Worm (Caenorhabditis elegans): ENCODE data around the gene swt-4.
A peak's percentile ranks its signal among the peaks of the same experiment; 100 is the strongest.

Gene swt-4

ce11 chrIII:10612333-10612732 is 16.6 kb downstream of the swt-4 start, which contains the start of gene Y39A1A.24:
Gene Y39A1A.24 (plus strand): TSS chrIII:10612633.
- TF ChIP-seq jun-1 (tag; optimal IDR thresholded peaks at IDR 0.05) (no peak), nhr-76 (tag; optimal IDR thresholded peaks at IDR 0.05) (no peak), snpc-4 (tag; optimal IDR thresholded peaks at IDR 0.05) (no peak)

DNA sequence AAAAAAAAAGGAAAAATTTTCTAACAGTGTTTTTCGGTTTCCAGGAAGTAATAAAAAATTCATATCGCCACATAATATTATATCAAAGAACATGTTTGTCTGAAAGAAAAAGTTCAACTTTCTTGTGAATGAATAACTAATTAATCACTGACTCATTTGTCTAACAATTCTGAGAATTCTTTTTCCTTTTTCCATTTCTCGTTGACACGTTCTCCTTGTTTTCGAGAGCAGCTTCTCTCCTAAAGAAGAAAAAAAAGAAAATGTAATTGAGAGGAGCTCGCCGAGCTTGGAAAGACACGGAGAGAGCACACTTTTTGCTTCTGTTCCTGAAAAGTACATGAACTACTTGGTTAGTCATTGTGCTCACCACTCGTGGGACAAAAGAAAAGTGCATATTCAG is 20.8 kb downstream of the swt-4 start:
- TF ChIP-seq daf-12 (tag; optimal IDR thresholded peaks at IDR 0.05) (no peak), nfya-1 (tag; optimal IDR thresholded peaks at IDR 0.05; ENCODE audit: insufficient read depth) (peak; percentile 19)

DNA sequence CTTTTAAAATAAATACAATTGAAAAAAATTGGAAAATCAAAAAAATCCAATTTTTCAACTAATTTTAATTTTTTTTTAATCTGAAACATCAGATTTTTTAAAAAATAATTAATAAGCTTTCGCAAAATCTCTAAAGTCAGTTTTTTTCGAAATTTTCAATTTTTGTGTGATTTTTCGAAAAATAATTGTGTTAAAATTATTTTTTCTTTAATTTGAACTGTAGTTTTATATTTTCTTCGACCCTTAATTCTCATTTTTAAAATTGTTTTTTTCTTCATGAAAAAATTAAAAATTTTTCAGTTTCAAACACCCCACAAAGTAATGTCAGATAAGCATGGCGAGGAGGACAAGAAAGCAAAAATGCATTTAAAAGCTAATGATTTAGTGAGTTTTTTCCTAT is 23.9 kb downstream of the swt-4 start, which contains the start of gene rabx-5:
rabx-5 (plus strand) TSS at position 301 of the 400 bp plus-strand sequence.
- TF ChIP-seq nhr-11 (tag; optimal IDR thresholded peaks at IDR 0.05) = no peak

DNA sequence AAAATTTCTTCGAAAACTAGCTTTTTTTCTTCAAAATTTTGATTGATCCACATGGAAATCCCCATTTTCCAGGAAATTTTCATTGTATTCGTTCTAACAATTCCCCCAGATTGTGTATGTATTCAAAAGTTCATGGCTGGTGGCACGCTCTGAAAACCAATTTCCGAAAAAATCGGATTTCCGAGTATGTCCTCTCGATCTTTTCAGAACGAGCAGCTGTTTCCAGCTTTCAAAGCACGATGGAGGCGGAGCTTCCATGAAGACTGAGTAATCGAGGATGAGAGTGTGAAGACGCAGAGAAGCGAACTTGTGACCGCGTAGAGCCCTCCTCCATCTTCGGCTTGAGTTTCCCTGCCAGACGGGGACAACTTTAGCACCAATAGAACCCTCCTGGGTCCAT is 24.6 kb downstream of the swt-4 start:
- TF ChIP-seq hmg-11 (tag; optimal IDR thresholded peaks at IDR 0.05) (peak; percentile 70), lsy-12 (tag; optimal IDR thresholded peaks at IDR 0.05) (no peak), elt-2 (tag; optimal IDR thresholded peaks at IDR 0.05) (no peak), nfya-1 (tag; optimal IDR thresholded peaks at IDR 0.05; ENCODE audit: insufficient read depth) (peak; percentile 5), aly-2 (tag; optimal IDR thresholded peaks at IDR 0.05) (no peak), ceh-9 (tag; optimal IDR thresholded peaks at IDR 0.05) (no peak), nhr-76 (tag; optimal IDR thresholded peaks at IDR 0.05) (no peak), egl-5 (tag; optimal IDR thresholded peaks at IDR 0.05) (no peak), unc-62 (GFP tag; optimal IDR thresholded peaks at IDR 0.05) (no peak), daf-12 (tag; optimal IDR thresholded peaks at IDR 0.05) (no peak)

DNA sequence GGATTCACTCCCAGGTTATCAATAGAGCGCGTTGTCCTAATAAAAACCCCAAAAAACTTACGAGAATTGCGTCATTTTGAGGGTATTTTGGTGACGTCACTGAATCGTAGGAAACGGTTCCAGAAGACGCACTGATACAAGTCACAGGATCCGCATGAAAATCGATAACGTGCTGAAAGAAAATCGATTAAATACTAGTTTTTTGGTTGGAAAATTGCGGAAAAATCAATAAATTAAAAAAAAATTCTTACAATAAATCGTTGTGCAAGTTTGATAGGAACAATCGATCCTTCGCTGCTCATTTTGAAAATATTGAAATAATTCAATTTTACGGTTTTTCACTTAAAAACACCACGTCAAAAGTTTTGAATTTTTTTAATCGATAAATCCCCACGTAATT is 25.7 kb downstream of the swt-4 start, which contains the start of gene Y39A1A.2:
Y39A1A.2 (minus strand) TSS at position 319 of the 400 bp plus-strand sequence.
- TF ChIP-seq nhr-76 (tag; optimal IDR thresholded peaks at IDR 0.05) (no peak), lsy-12 (tag; optimal IDR thresholded peaks at IDR 0.05) (no peak), lin-15B (tag; optimal IDR thresholded peaks at IDR 0.05) (no peak), ceh-28 (tag; optimal IDR thresholded peaks at IDR 0.05) (peak; percentile 58)

DNA sequence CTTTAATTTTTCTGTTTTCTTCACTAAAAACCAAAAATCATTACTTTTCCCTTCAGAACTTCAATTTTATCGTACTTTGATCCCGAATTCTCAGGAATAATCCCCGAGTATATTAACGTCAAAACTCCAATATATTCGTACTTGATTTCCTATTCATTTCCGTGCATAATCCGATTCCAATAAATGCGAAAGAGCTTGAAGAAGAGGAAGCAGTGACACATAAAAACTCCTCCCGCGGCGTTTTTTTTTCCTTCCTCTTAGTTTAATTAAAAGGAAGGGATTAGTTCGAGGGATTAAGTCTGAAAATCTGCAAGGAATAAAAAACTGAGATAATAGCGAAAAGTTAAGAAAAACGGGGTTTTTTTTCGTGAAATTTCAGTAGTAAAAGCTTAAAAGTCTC is 28.0 kb downstream of the swt-4 start:
- TF ChIP-seq ztf-4 (tag; optimal IDR thresholded peaks at IDR 0.05) = no peak
- TF ChIP-seq nhr-11 (tag; optimal IDR thresholded peaks at IDR 0.05) = peak; percentile 38

- no peak for TF ChIP-seq egl-27 (tag; optimal IDR thresholded peaks at IDR 0.05)
- TF ChIP-seq ceh-16 (tag; optimal IDR thresholded peaks at IDR 0.05) = no peak
- TF ChIP-seq hmg-11 (tag; optimal IDR thresholded peaks at IDR 0.05) = no peak
- TF ChIP-seq elt-1 (tag; optimal IDR thresholded peaks at IDR 0.05) = no peak
- no peak for TF ChIP-seq nhr-43 (tag; optimal IDR thresholded peaks at IDR 0.05; ENCODE audit: poor library complexity, severe bottlenecking)
- TF ChIP-seq nhr-28 (tag; optimal IDR thresholded peaks at IDR 0.05) = no peak
- no peak for TF ChIP-seq snpc-4 (tag; optimal IDR thresholded peaks at IDR 0.05)
- no peak for TF ChIP-seq fos-1 (tag; optimal IDR thresholded peaks at IDR 0.05)
- no peak for TF ChIP-seq nhr-77 (tag; optimal IDR thresholded peaks at IDR 0.05)
- no peak for TF ChIP-seq nhr-11 (tag; optimal IDR thresholded peaks at IDR 0.05)
- no peak for TF ChIP-seq unc-62 (GFP tag; optimal IDR thresholded peaks at IDR 0.05)
Measured at ce11 chrIII:10600138-10600626, 28.8 kb downstream of the swt-4 start, which contains the start of gene epg-6. Gene epg-6 (minus strand): TSS chrIII:10600188.

DNA sequence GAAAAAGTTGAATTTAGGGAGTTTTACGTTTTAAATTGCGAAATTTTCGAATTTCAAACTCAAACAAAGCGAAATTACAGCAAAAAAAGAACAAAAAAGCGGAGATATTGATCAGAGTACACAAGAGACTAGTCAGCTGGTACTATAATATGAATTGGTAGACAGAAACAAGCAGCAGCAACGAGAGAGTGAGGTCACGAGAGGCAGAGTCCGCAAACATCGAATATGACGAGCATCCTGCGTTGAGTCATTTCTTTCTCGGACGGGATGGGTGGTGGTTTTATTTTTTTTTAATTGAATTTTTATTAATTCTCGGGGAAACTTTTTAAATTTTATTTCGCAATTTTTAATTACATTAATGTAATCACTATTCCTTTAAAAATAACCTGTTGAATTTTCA is 29.2 kb downstream of the swt-4 start:
- TF ChIP-seq daf-12 (tag; optimal IDR thresholded peaks at IDR 0.05) = no peak
- peak; percentile 38 for TF ChIP-seq ceh-28 (tag; optimal IDR thresholded peaks at IDR 0.05)
- peak; percentile 53 for TF ChIP-seq jun-1 (tag; optimal IDR thresholded peaks at IDR 0.05)
- no peak for TF ChIP-seq elt-1 (tag; optimal IDR thresholded peaks at IDR 0.05)
- TF ChIP-seq egl-27 (tag; optimal IDR thresholded peaks at IDR 0.05) = no peak
- no peak for TF ChIP-seq ztf-4 (tag; optimal IDR thresholded peaks at IDR 0.05)
- peak; percentile 61 for TF ChIP-seq lin-39 (tag; optimal IDR thresholded peaks at IDR 0.05)
- TF ChIP-seq zag-1 (tag; optimal IDR thresholded peaks at IDR 0.05) = no peak
- no peak for TF ChIP-seq ztf-11 (tag; optimal IDR thresholded peaks at IDR 0.05)
- TF ChIP-seq lsy-12 (tag; optimal IDR thresholded peaks at IDR 0.05) = no peak
- TF ChIP-seq hmg-11 (tag; optimal IDR thresholded peaks at IDR 0.05) = peak; percentile 69
- TF ChIP-seq unc-39 (tag; optimal IDR thresholded peaks at IDR 0.05) = no peak
- TF ChIP-seq tbx-2 (tag; optimal IDR thresholded peaks at IDR 0.05) = no peak
- TF ChIP-seq egl-5 (tag; optimal IDR thresholded peaks at IDR 0.05) = no peak
- no peak for TF ChIP-seq nhr-76 (tag; optimal IDR thresholded peaks at IDR 0.05)
- TF ChIP-seq elt-2 (tag; optimal IDR thresholded peaks at IDR 0.05) = peak; percentile 39
- peak; percentile 71 for TF ChIP-seq snpc-4 (tag; optimal IDR thresholded peaks at IDR 0.05)
- no peak for TF ChIP-seq ceh-9 (tag; optimal IDR thresholded peaks at IDR 0.05)
- TF ChIP-seq nhr-67 (tag; optimal IDR thresholded peaks at IDR 0.05) = no peak
- no peak for TF ChIP-seq ceh-82 (tag; optimal IDR thresholded peaks at IDR 0.05)
- no peak for TF ChIP-seq skn-1 (tag; optimal IDR thresholded peaks at IDR 0.05)
- no peak for TF ChIP-seq R02D3.7 (tag; optimal IDR thresholded peaks at IDR 0.05)
- no peak for TF ChIP-seq nhr-77 (tag; optimal IDR thresholded peaks at IDR 0.05)
- no peak for TF ChIP-seq mdl-1 (tag; optimal IDR thresholded peaks at IDR 0.05)
- TF ChIP-seq unc-62 (GFP tag; optimal IDR thresholded peaks at IDR 0.05) = no peak
- TF ChIP-seq sea-2 (GFP tag; optimal IDR thresholded peaks at IDR 0.05) = peak; percentile 67
- TF ChIP-seq nfya-1 (tag; optimal IDR thresholded peaks at IDR 0.05; ENCODE audit: insufficient read depth) = peak; percentile 77
- peak; percentile 36 for TF ChIP-seq ama-1 (optimal IDR thresholded peaks at IDR 0.05)
- TF ChIP-seq nhr-28 (tag; optimal IDR thresholded peaks at IDR 0.05) = no peak

Data from whole organism, L3 larva.